Worm (Caenorhabditis elegans) whole organism, L3 larva: ENCODE data around the gene dod-17.

Source experiments
- R02D3.7 ChIP-seq: fragments of 150-350 bp; optimal IDR thresholded peaks from 2 replicates; lab custom pipeline; 2014; ENCODE audit warnings: missing biosample characterization, missing genetic modification characterization
- aly-2 ChIP-seq: fragments of 150-350 bp; optimal IDR thresholded peaks from 2 replicates; lab custom pipeline; 2014; ENCODE audit warnings: missing biosample characterization, missing genetic modification characterization
- ceh-16 ChIP-seq: sonication (generic microtip); optimal IDR thresholded peaks from 2 replicates; lab custom pipeline; 2017; ENCODE audit warnings: missing biosample characterization, missing genetic modification characterization
- daf-12 ChIP-seq: fragments of 150-350 bp; optimal IDR thresholded peaks from 2 replicates; lab custom pipeline; 2014; ENCODE audit warnings: missing biosample characterization, missing genetic modification reagents, missing genetic modification characterization
- egl-27 ChIP-seq: sonication (generic microtip); optimal IDR thresholded peaks from 4 replicates; lab custom pipeline; 2017; ENCODE audit warnings: missing biosample characterization, missing genetic modification reagents, missing genetic modification characterization
- elt-1 ChIP-seq: fragments of 150-350 bp; optimal IDR thresholded peaks from 2 replicates; lab custom pipeline; 2014; ENCODE audit warnings: missing biosample characterization, missing genetic modification characterization
- elt-2 ChIP-seq: sonication (generic microtip); optimal IDR thresholded peaks from 2 replicates; lab custom pipeline; 2016; ENCODE audit warnings: missing genetic modification reagents, mild to moderate bottlenecking, missing genetic modification characterization, missing compliant biosample characterization
- eor-1 ChIP-seq, 2 experiments: fragments of 150-350 bp; optimal IDR thresholded peaks; 2 replicates each; lab custom pipeline; 2014 to 2018; ENCODE audit warnings: missing biosample characterization in 2 of 2, missing genetic modification characterization in 2 of 2
- fkh-2 ChIP-seq: fragments of 150-350 bp; optimal IDR thresholded peaks from 2 replicates; lab custom pipeline; 2014; ENCODE audit warnings: missing biosample characterization, missing genetic modification reagents, missing genetic modification characterization
- fos-1 ChIP-seq: fragments of 150-350 bp; optimal IDR thresholded peaks from 2 replicates; lab custom pipeline; 2014; ENCODE audit warnings: missing biosample characterization, missing genetic modification characterization
- jun-1 ChIP-seq: fragments of 150-350 bp; optimal IDR thresholded peaks from 2 replicates; lab custom pipeline; 2014; ENCODE audit warnings: missing biosample characterization, missing genetic modification reagents, missing genetic modification characterization
- lin-15B ChIP-seq: fragments of 150-350 bp; optimal IDR thresholded peaks from 2 replicates; lab custom pipeline; 2014; ENCODE audit warnings: missing biosample characterization, missing genetic modification characterization
- lin-39 ChIP-seq: fragments of 150-350 bp; optimal IDR thresholded peaks from 2 replicates; lab custom pipeline; 2018; ENCODE audit warnings: missing biosample characterization, missing genetic modification reagents, missing genetic modification characterization
- lsy-12 ChIP-seq: sonication (generic microtip); optimal IDR thresholded peaks from 2 replicates; lab custom pipeline; 2016; ENCODE audit warnings: mild to moderate bottlenecking, missing genetic modification characterization, missing compliant biosample characterization
- mml-1 ChIP-seq: fragments of 150-350 bp; sonication (generic microtip); optimal IDR thresholded peaks from 3 replicates; lab custom pipeline; 2014; ENCODE audit warnings: missing biosample characterization, missing genetic modification characterization
- nfya-1 ChIP-seq: sonication (generic microtip); optimal IDR thresholded peaks from 2 replicates; lab custom pipeline; 2017; ENCODE audit warnings: missing genetic modification characterization, mild to moderate bottlenecking, missing compliant biosample characterization, antibody characterized with exemption, moderate library complexity; ENCODE audit not compliant: insufficient read depth
- nhr-11 ChIP-seq: fragments of 150-350 bp; optimal IDR thresholded peaks from 2 replicates; lab custom pipeline; 2014; ENCODE audit warnings: missing biosample characterization, missing genetic modification characterization
- nhr-12 ChIP-seq: fragments of 150-350 bp; optimal IDR thresholded peaks from 2 replicates; lab custom pipeline; 2014; ENCODE audit warnings: missing biosample characterization, missing genetic modification characterization
- nhr-28 ChIP-seq: fragments of 150-350 bp; optimal IDR thresholded peaks from 2 replicates; lab custom pipeline; 2014; ENCODE audit warnings: missing biosample characterization, missing genetic modification characterization
- nhr-67 ChIP-seq: fragments of 150-350 bp; optimal IDR thresholded peaks from 2 replicates; lab custom pipeline; 2014; ENCODE audit warnings: missing biosample characterization, missing genetic modification characterization
- nhr-76 ChIP-seq: fragments of 150-350 bp; sonication (generic microtip); optimal IDR thresholded peaks from 5 replicates; lab custom pipeline; 2014; ENCODE audit warnings: missing biosample characterization, missing genetic modification characterization
- nhr-77 ChIP-seq: fragments of 150-350 bp; optimal IDR thresholded peaks from 2 replicates; lab custom pipeline; 2014; ENCODE audit warnings: missing biosample characterization, missing genetic modification characterization
- pha-4 ChIP-seq: fragments of 150-350 bp; optimal IDR thresholded peaks from 2 replicates; lab custom pipeline; 2014; ENCODE audit warnings: missing biosample characterization, missing genetic modification reagents, missing genetic modification characterization
- pqm-1 ChIP-seq: fragments of 150-350 bp; optimal IDR thresholded peaks from 2 replicates; lab custom pipeline; 2017; ENCODE audit warnings: missing biosample characterization, missing genetic modification characterization, inconsistent platforms
- skn-1 ChIP-seq: fragments of 150-350 bp; optimal IDR thresholded peaks from 2 replicates; lab custom pipeline; 2014; ENCODE audit warnings: missing biosample characterization, missing genetic modification characterization
- snpc-4 ChIP-seq: fragments of 150-350 bp; optimal IDR thresholded peaks from 2 replicates; lab custom pipeline; 2014; ENCODE audit warnings: missing biosample characterization, missing genetic modification characterization
- tbx-2 ChIP-seq: sonication (generic microtip); optimal IDR thresholded peaks from 2 replicates; lab custom pipeline; 2016; ENCODE audit warnings: mild to moderate bottlenecking, missing genetic modification characterization, missing compliant biosample characterization
- unc-39 ChIP-seq: sonication (generic microtip); optimal IDR thresholded peaks from 4 replicates; lab custom pipeline; 2017; ENCODE audit warnings: missing biosample characterization, missing genetic modification characterization
- zag-1 ChIP-seq: fragments of 150-350 bp; optimal IDR thresholded peaks from 2 replicates; lab custom pipeline; 2014; ENCODE audit warnings: missing biosample characterization, missing genetic modification characterization
- ztf-4 ChIP-seq: fragments of 150-350 bp; optimal IDR thresholded peaks from 2 replicates; lab custom pipeline; 2014; ENCODE audit warnings: missing biosample characterization, missing genetic modification characterization

Gene dod-17

DNA sequence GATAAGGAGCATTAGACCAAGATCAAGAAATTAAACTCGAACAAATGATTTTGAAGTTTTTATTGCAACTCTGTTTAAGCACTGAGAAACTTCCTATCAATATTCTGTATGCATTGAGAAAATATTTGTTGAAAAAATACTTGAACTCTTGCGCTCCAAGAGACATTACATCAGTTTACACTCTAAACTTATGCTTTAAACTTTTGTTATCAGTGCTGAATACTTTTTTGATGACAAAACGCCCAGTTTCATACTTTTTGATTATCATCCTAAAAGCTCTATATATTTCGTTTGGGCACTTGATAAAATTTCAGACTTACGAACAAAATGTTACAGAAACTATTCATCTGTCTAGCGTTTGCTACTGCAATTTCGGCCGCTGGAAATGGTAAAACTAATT lies at the start of gene dod-17:
Gene dod-17, plus strand, starts transcription at position 323 of the 400 bp plus-strand sequence.
- TF ChIP-seq elt-2, result peak; percentile 51
- TF ChIP-seq snpc-4 (tag; lab: Kevin White, UChicago), result no peak

DNA sequence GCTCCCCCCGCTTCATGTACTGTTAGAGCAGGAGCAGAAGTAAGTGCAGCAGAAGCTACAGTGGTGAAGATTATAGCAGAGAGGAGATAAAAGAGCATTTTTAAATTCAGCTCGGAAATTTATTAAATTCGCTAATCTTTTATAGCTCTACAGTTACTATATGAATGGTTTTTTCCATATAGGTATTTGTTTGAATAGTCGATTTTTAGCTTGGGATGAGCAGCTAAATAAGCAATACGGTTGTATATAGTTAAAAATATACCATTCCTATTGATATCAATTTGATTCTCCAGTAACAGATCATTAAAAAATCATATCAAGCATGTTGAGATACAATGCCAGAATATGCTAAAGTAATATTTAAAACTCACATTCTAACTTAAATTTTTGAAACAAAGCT lies 49.5 kb upstream of the dod-17 start, which contains the start of gene srlf-5:
Gene srlf-5, minus strand, starts transcription at position 101 of the 400 bp plus-strand sequence.
- no peak for TF ChIP-seq unc-39 (tag; lab: Kevin White, UChicago)
- no peak for TF ChIP-seq ztf-4 (tag; lab: Kevin White, UChicago)
- TF ChIP-seq nhr-12 (tag; lab: Kevin White, UChicago), result no peak
- TF ChIP-seq nhr-67 (tag; lab: Kevin White, UChicago), result no peak
- TF ChIP-seq pha-4 (tag; lab: Kevin White, UChicago), result no peak
- TF ChIP-seq jun-1 (tag; lab: Kevin White, UChicago), result no peak
- TF ChIP-seq ceh-16 (tag; lab: Kevin White, UChicago), result no peak
- TF ChIP-seq zag-1 (tag; lab: Kevin White, UChicago), result no peak
- no peak for TF ChIP-seq R02D3.7 (tag; lab: Kevin White, UChicago)
- TF ChIP-seq egl-27 (tag; lab: Kevin White, UChicago), result no peak
- TF ChIP-seq mml-1, result no peak
- TF ChIP-seq eor-1 (tag; optimal IDR thresholded peaks at IDR 0.05; lab: Kevin White, UChicago), result no peak
- TF ChIP-seq fos-1, result no peak

DNA sequence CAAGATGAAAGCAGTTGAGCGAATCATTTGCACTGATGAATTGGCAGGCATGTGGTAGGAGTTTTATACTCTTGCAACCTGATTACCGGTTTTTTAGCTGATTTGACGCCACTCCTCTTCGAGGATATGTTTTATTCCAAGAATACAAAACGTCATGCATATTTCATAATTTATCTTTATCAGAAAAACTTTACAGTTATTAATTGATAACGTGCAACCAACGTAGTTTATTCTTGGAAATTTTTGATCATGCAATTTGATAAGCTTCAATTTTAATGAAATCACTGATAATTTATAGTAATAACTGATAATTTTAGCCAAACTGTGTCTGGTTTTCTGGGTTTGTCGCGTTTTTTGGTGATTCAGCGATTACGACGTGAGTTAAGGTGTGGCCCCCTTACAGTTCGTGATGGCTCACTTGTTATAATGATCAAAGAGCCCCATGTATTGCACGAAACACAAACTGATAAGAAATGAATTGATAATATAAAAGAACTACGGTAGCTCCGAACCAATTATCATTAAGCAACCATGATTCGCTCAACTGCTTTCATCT lies 39.8 kb upstream of the dod-17 start, which contains the start of the genes cld-1 and dod-21:
Gene cld-1, minus strand, starts transcription at position 51 of the 556 bp plus-strand sequence.
Gene dod-21, plus strand, starts transcription at position 518 of the 556 bp plus-strand sequence.
- no peak for TF ChIP-seq elt-1 (tag; lab: Kevin White, UChicago)
- TF ChIP-seq jun-1 (tag; lab: Kevin White, UChicago), result no peak
- no peak for TF ChIP-seq lsy-12
- TF ChIP-seq zag-1 (tag; lab: Kevin White, UChicago), result no peak
- no peak for TF ChIP-seq nhr-12 (tag; lab: Kevin White, UChicago)
- no peak for TF ChIP-seq snpc-4 (tag; lab: Kevin White, UChicago)
- no peak for TF ChIP-seq daf-12 (tag; lab: Kevin White, UChicago)
- no peak for TF ChIP-seq lin-39 (tag; lab: Kevin White, UChicago)
- TF ChIP-seq elt-2, result peak; percentile 98
- peak; percentile 8 for TF ChIP-seq nfya-1 (tag; lab: Kevin White, UChicago)
- TF ChIP-seq nhr-11 (tag; lab: Kevin White, UChicago), result no peak
- no peak for TF ChIP-seq eor-1 (tag; optimal IDR thresholded peaks at IDR 0.05; lab: Kevin White, UChicago)
- TF ChIP-seq lin-15B (tag; lab: Kevin White, UChicago), result no peak
- TF ChIP-seq nhr-77 (tag; lab: Kevin White, UChicago), result no peak
- no peak for TF ChIP-seq nhr-28 (tag; lab: Kevin White, UChicago)
- TF ChIP-seq tbx-2 (tag; lab: Kevin White, UChicago), result no peak
- TF ChIP-seq nhr-76 (tag; lab: Kevin White, UChicago), result no peak
- no peak for TF ChIP-seq ceh-16 (tag; lab: Kevin White, UChicago)
- TF ChIP-seq pqm-1, result peak; percentile 49

DNA sequence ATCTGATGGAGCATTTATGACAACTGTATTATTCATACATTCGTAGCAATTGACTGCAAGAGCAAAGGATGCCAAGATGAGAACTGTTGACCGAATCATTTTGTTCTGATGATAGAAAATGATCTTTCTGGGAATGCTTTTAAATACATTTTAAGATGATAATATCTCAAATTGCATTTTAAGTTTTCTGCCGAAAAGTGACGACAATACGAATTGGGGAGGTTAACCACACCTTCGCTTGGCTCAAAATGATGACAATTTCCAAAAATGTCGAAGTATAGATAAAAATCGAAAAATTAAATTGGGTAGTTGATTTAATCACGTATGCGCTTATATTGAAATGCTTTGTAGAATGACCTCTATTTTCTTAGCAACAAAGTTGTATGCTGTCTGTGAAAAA lies 34.8 kb upstream of the dod-17 start, which contains the start of gene dod-24:
Gene dod-24, minus strand, starts transcription at position 101 of the 400 bp plus-strand sequence.
- TF ChIP-seq elt-2, result peak; percentile 5
- no peak for TF ChIP-seq jun-1 (tag; lab: Kevin White, UChicago)
- TF ChIP-seq, all 47 proteins: peak for 1

DNA sequence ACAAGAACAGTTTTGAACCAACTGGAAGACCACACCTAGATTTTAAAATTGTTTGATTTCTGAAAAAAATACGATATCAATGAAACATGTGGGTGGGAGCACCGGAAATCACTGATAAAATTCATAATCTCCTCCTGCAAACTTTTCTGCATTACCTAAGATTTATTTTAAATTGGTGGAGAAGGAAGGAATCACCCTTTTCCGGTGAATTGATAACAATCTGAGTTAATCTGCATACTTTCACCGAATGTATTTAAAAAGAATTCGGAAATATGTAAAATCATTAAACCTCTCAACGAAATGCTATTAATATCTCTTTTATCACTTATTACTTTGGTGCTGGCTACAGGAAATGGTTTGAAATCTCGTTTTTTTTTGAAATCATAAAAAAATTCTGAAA lies 33.5 kb upstream of the dod-17 start, which contains the start of gene dct-19:
Gene dct-19, plus strand, starts transcription at position 301 of the 400 bp plus-strand sequence.
- TF ChIP-seq nhr-67 (tag; lab: Kevin White, UChicago), result no peak
- TF ChIP-seq nfya-1 (tag; lab: Kevin White, UChicago), result no peak
- TF ChIP-seq lsy-12, result no peak
- TF ChIP-seq pha-4 (tag; lab: Kevin White, UChicago), result no peak
- TF ChIP-seq zag-1 (tag; lab: Kevin White, UChicago), result no peak
- TF ChIP-seq ceh-16 (tag; lab: Kevin White, UChicago), result no peak
- TF ChIP-seq fkh-2 (tag; lab: Kevin White, UChicago), result no peak
- no peak for TF ChIP-seq aly-2 (tag; lab: Kevin White, UChicago)
- TF ChIP-seq skn-1 (tag; lab: Kevin White, UChicago), result no peak
- no peak for TF ChIP-seq nhr-76 (tag; lab: Kevin White, UChicago)
- no peak for TF ChIP-seq lin-15B (tag; lab: Kevin White, UChicago)
- TF ChIP-seq, all 47 proteins: peak for 0
